Worm (Caenorhabditis elegans) whole organism, L3 larva: ENCODE measurements around the gene srz-31.

Experiments
- ama-1 ChIP-seq: fragments of 150-350 bp; optimal IDR thresholded peaks from 2 replicates; lab custom pipeline; 2018
- elt-2 ChIP-seq: sonication (generic microtip); optimal IDR thresholded peaks from 2 replicates; lab custom pipeline; 2016; ENCODE audit warnings: missing genetic modification reagents, mild to moderate bottlenecking, missing genetic modification characterization, missing compliant biosample characterization
- fos-1 ChIP-seq: fragments of 150-350 bp; optimal IDR thresholded peaks from 2 replicates; lab custom pipeline; 2014; ENCODE audit warnings: missing biosample characterization, missing genetic modification characterization
- jun-1 ChIP-seq: fragments of 150-350 bp; optimal IDR thresholded peaks from 2 replicates; lab custom pipeline; 2014; ENCODE audit warnings: missing biosample characterization, missing genetic modification reagents, missing genetic modification characterization
- mdl-1 ChIP-seq: fragments of 150-350 bp; optimal IDR thresholded peaks from 2 replicates; lab custom pipeline; 2014; ENCODE audit warnings: missing biosample characterization, missing genetic modification characterization
- nhr-11 ChIP-seq: fragments of 150-350 bp; optimal IDR thresholded peaks from 2 replicates; lab custom pipeline; 2014; ENCODE audit warnings: missing biosample characterization, missing genetic modification characterization
- nhr-237 ChIP-seq: fragments of 150-350 bp; optimal IDR thresholded peaks from 2 replicates; lab custom pipeline; 2014; ENCODE audit warnings: missing biosample characterization, missing genetic modification characterization
- nhr-76 ChIP-seq: fragments of 150-350 bp; sonication (generic microtip); optimal IDR thresholded peaks from 5 replicates; lab custom pipeline; 2014; ENCODE audit warnings: missing biosample characterization, missing genetic modification characterization
- pha-4 ChIP-seq: fragments of 150-350 bp; optimal IDR thresholded peaks from 2 replicates; lab custom pipeline; 2014; ENCODE audit warnings: missing biosample characterization, missing genetic modification reagents, missing genetic modification characterization
- tbx-2 ChIP-seq: sonication (generic microtip); optimal IDR thresholded peaks from 2 replicates; lab custom pipeline; 2016; ENCODE audit warnings: mild to moderate bottlenecking, missing genetic modification characterization, missing compliant biosample characterization

- no peak for TF ChIP-seq jun-1 (tag; lab: Kevin White, UChicago)
- no peak for TF ChIP-seq mdl-1 (tag; lab: Kevin White, UChicago)
- TF ChIP-seq nhr-237: no peak
- no peak for TF ChIP-seq pha-4 (tag; lab: Kevin White, UChicago)
- no peak for TF ChIP-seq nhr-76
- no peak for TF ChIP-seq ama-1 (lab: Kevin White, UChicago)
- no peak for TF ChIP-seq nhr-11 (tag; lab: Kevin White, UChicago)
- TF ChIP-seq fos-1 (tag; lab: Kevin White, UChicago): no peak
- TF ChIP-seq tbx-2 (tag; lab: Kevin White, UChicago): no peak
- no peak for TF ChIP-seq elt-2
Observed at ce11 chrIV:14123956-14124355, 13.2 kb upstream of the srz-31 start, which contains the start of gene nkcc-1.
